Fruit fly (Drosophila melanogaster) whole organism, adult: ENCODE results near the gene Rab40.

Source experiments
- CG7101 ChIP-seq: fragments of 200-800 bp; sonication (Bioruptor generic); optimal IDR thresholded peaks from 2 replicates; lab custom pipeline; 2018; ENCODE audit warnings: missing biosample characterization, mild to moderate bottlenecking, missing genetic modification characterization, moderate library complexity
- bab1 ChIP-seq: fragments of 200-800 bp; sonication (Bioruptor generic); optimal IDR thresholded peaks from 3 replicates; lab custom pipeline; 2019; ENCODE audit warnings: missing biosample characterization, mild to moderate bottlenecking, missing genetic modification characterization, moderate library complexity
- cic ChIP-seq: fragments of 200-800 bp; sonication (Bioruptor generic); optimal IDR thresholded peaks from 2 replicates; lab custom pipeline; 2017; ENCODE audit warnings: missing biosample characterization, mild to moderate bottlenecking, missing genetic modification characterization, moderate library complexity
- tj ChIP-seq: fragments of 200-800 bp; sonication (Bioruptor generic); optimal IDR thresholded peaks from 3 replicates; lab custom pipeline; 2017; ENCODE audit warnings: missing biosample characterization, mild to moderate bottlenecking, missing genetic modification characterization, moderate library complexity

dm6 chrX:12473953-12474468 is 11.1 kb upstream of the Rab40 start:
- TF ChIP-seq bab1 (GFP tag; lab: Kevin White, UChicago): no peak
- peak; percentile 60 for TF ChIP-seq CG7101
- peak; percentile 17 for TF ChIP-seq tj (GFP tag; lab: Kevin White, UChicago)
- TF ChIP-seq cic (GFP tag; lab: Kevin White, UChicago): peak; percentile 10
